Worm (Caenorhabditis elegans) whole organism, L3 larva: ENCODE data around the gene mrp-5.

Source experiments
- ZK546.5 ChIP-seq: sonication (generic microtip); optimal IDR thresholded peaks from 2 replicates; lab custom pipeline; 2017; ENCODE audit warnings: missing biosample characterization, missing genetic modification characterization
- ama-1 ChIP-seq: fragments of 150-350 bp; optimal IDR thresholded peaks from 2 replicates; lab custom pipeline; 2018
- ceh-28 ChIP-seq: fragments of 150-350 bp; optimal IDR thresholded peaks from 2 replicates; lab custom pipeline; 2014; ENCODE audit warnings: missing biosample characterization, missing genetic modification reagents, missing genetic modification characterization
- ceh-82 ChIP-seq: fragments of 150-350 bp; optimal IDR thresholded peaks from 2 replicates; lab custom pipeline; 2014; ENCODE audit warnings: missing biosample characterization, missing genetic modification characterization
- egl-27 ChIP-seq: sonication (generic microtip); optimal IDR thresholded peaks from 4 replicates; lab custom pipeline; 2017; ENCODE audit warnings: missing biosample characterization, missing genetic modification reagents, missing genetic modification characterization
- elt-1 ChIP-seq: fragments of 150-350 bp; optimal IDR thresholded peaks from 2 replicates; lab custom pipeline; 2014; ENCODE audit warnings: missing biosample characterization, missing genetic modification characterization
- lin-15B ChIP-seq: fragments of 150-350 bp; optimal IDR thresholded peaks from 2 replicates; lab custom pipeline; 2014; ENCODE audit warnings: missing biosample characterization, missing genetic modification characterization
- nfya-1 ChIP-seq: sonication (generic microtip); optimal IDR thresholded peaks from 2 replicates; lab custom pipeline; 2017; ENCODE audit warnings: missing genetic modification characterization, mild to moderate bottlenecking, missing compliant biosample characterization, antibody characterized with exemption, moderate library complexity; ENCODE audit not compliant: insufficient read depth
- nhr-11 ChIP-seq: fragments of 150-350 bp; optimal IDR thresholded peaks from 2 replicates; lab custom pipeline; 2014; ENCODE audit warnings: missing biosample characterization, missing genetic modification characterization
- nhr-12 ChIP-seq: fragments of 150-350 bp; optimal IDR thresholded peaks from 2 replicates; lab custom pipeline; 2014; ENCODE audit warnings: missing biosample characterization, missing genetic modification characterization
- pqm-1 ChIP-seq: fragments of 150-350 bp; optimal IDR thresholded peaks from 2 replicates; lab custom pipeline; 2017; ENCODE audit warnings: missing biosample characterization, missing genetic modification characterization, inconsistent platforms
- snpc-4 ChIP-seq: fragments of 150-350 bp; optimal IDR thresholded peaks from 2 replicates; lab custom pipeline; 2014; ENCODE audit warnings: missing biosample characterization, missing genetic modification characterization
- zag-1 ChIP-seq: fragments of 150-350 bp; optimal IDR thresholded peaks from 2 replicates; lab custom pipeline; 2014; ENCODE audit warnings: missing biosample characterization, missing genetic modification characterization

DNA sequence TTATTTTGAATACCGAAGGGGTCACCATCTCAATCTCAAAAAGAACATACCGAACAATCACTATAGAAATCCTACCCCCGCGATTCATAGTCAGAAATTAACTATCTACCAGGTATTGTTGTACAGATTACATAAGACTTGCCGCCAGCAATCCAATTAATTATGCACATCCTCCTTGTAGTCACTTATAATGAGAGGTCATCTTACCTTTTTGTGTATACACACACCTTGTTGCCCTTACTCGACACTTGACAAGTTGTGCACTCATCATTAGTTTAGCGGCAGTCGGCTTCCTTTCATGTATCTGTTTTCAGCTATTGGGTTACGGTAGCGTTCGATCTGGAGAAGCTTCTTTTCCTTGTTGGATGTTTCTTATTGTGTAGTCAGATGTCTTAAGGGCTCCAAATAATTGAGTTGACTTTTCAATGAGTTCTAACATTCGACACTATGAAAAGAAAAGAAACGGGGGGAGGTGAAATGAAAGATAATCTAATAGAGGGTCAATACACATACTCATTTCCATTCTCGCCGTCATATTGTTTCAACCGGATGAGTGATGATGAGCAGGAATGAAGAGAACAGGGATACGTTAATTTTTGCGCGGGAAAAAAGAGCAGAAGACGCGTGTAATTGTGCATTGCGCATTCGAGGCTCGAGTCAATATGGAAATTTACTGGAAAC, 13.4 kb upstream of the mrp-5 start:
- TF ChIP-seq nfya-1 (tag; lab: Kevin White, UChicago): no peak
- TF ChIP-seq ZK546.5 (tag; lab: Kevin White, UChicago): no peak
- TF ChIP-seq ama-1: no peak
- no peak for TF ChIP-seq zag-1 (tag; lab: Kevin White, UChicago)
- TF ChIP-seq egl-27 (tag; lab: Kevin White, UChicago): no peak
- TF ChIP-seq pqm-1 (tag; lab: Kevin White, UChicago): no peak
- TF ChIP-seq nhr-11 (tag; lab: Kevin White, UChicago): no peak
- TF ChIP-seq ceh-28 (tag; lab: Kevin White, UChicago): no peak
- TF ChIP-seq ceh-82: no peak
- TF ChIP-seq elt-1 (tag; lab: Kevin White, UChicago): no peak
- TF ChIP-seq nhr-12 (tag; lab: Kevin White, UChicago): no peak
- TF ChIP-seq snpc-4 (tag; lab: Kevin White, UChicago): no peak
- no peak for TF ChIP-seq lin-15B (tag; lab: Kevin White, UChicago)
